Worm (Caenorhabditis elegans) whole organism, L1 larva: ENCODE measurements around the gene W02H3.1.

Source experiments
- efl-1 ChIP-seq, 4 experiments: fragments of 150-350 bp; optimal IDR thresholded peaks in 3 of 4; peaks in 1 of 4; 1 replicate in 1 of 4; 2 replicates in 3 of 4; lab custom pipeline; 2014; ENCODE audit warnings: missing biosample characterization in 2 of 4, missing genetic modification characterization in 2 of 4, missing genetic modification reagents in 2 of 4
- egl-27 ChIP-seq, 2 experiments: fragments of 150-350 bp in 1 of 2; sonication (generic microtip); optimal IDR thresholded peaks; 3 replicates each; lab custom pipeline; 2017 to 2018; ENCODE audit warnings: missing biosample characterization in 2 of 2, missing genetic modification characterization in 2 of 2, missing genetic modification reagents in 2 of 2
- fkh-8 ChIP-seq: sonication (generic microtip); optimal IDR thresholded peaks from 2 replicates; lab custom pipeline; 2016; ENCODE audit warnings: mild to moderate bottlenecking, missing genetic modification characterization, missing compliant biosample characterization
- fos-1 ChIP-seq: fragments of 150-350 bp; optimal IDR thresholded peaks from 2 replicates; lab custom pipeline; 2014; ENCODE audit warnings: missing biosample characterization, missing genetic modification characterization
- hlh-17 ChIP-seq: fragments of 200-800 bp; sonication (Bioruptor generic); optimal IDR thresholded peaks from 2 replicates; lab custom pipeline; 2018; ENCODE audit warnings: missing genetic modification characterization, mild to moderate bottlenecking, missing compliant biosample characterization, moderate library complexity, borderline replicate concordance
- mep-1 ChIP-seq: fragments of 150-350 bp; optimal IDR thresholded peaks from 2 replicates; lab custom pipeline; 2014; ENCODE audit warnings: missing biosample characterization, missing genetic modification characterization
- nhr-90 ChIP-seq: sonication (generic microtip); optimal IDR thresholded peaks from 2 replicates; lab custom pipeline; 2016; ENCODE audit warnings: mild to moderate bottlenecking, missing genetic modification characterization, missing compliant biosample characterization; ENCODE audit not compliant: poor library complexity
- unc-62 ChIP-seq: fragments of 150-350 bp; optimal IDR thresholded peaks from 2 replicates; lab custom pipeline; 2014; ENCODE audit warnings: missing biosample characterization, missing genetic modification reagents, missing genetic modification characterization
- xbp-1 ChIP-seq: sonication (generic microtip); optimal IDR thresholded peaks from 2 replicates; lab custom pipeline; 2016; ENCODE audit warnings: missing genetic modification characterization, missing compliant biosample characterization

ce11 chrX:11079667-11080066 lies 25.6 kb downstream of the W02H3.1 start, which contains the start of gene W04G3.13:
- no peak for TF ChIP-seq fkh-8 (tag; lab: Kevin White, UChicago)
- TF ChIP-seq nhr-90 (tag; lab: Kevin White, UChicago): no peak
- TF ChIP-seq egl-27 (tag; optimal IDR thresholded peaks at IDR 0.05; lab: Kevin White, UChicago): no peak
- no peak for TF ChIP-seq hlh-17 (GFP tag; lab: Kevin White, UChicago)
- no peak for TF ChIP-seq fos-1 (tag; lab: Kevin White, UChicago)
- no peak for TF ChIP-seq unc-62
- no peak for TF ChIP-seq efl-1 (optimal IDR thresholded peaks at IDR 0.05; lab: Kevin White, UChicago)
- TF ChIP-seq efl-1 (GFP tag; optimal IDR thresholded peaks at IDR 0.05 in 1 of 2; lab: Kevin White, UChicago): no peak
- no peak for TF ChIP-seq mep-1
- no peak for TF ChIP-seq xbp-1
